Fruit fly (Drosophila melanogaster) whole organism, prepupa: ENCODE data around the gene aurA.
A peak's percentile ranks its signal among the peaks of the same experiment; 100 is the strongest.

Experiments
- Blimp-1 ChIP-seq: fragments of 200-800 bp; sonication (Bioruptor generic); optimal IDR thresholded peaks from 3 replicates; lab custom pipeline; 2017; ENCODE audit warnings: missing biosample characterization, missing genetic modification characterization, mild to moderate bottlenecking, moderate library complexity, missing genetic modification reagents
- CG10631 ChIP-seq: fragments of 200-800 bp; sonication (Bioruptor generic); optimal IDR thresholded peaks from 2 replicates; lab custom pipeline; 2016; ENCODE audit warnings: missing biosample characterization, missing genetic modification characterization
- CG10669 ChIP-seq: fragments of 200-800 bp; sonication (Bioruptor generic); optimal IDR thresholded peaks from 3 replicates; lab custom pipeline; 2018; ENCODE audit warnings: missing biosample characterization, mild to moderate bottlenecking, missing genetic modification characterization, moderate library complexity
- CG11294 ChIP-seq: fragments of 200-800 bp; sonication (Bioruptor generic); IDR thresholded peaks from 2 replicates; pipeline ENCODE4 v1.3.6; 2022; ENCODE audit warnings: missing biosample characterization, missing genetic modification characterization
- CG11762 ChIP-seq: fragments of 200-800 bp; sonication (Bioruptor generic); optimal IDR thresholded peaks from 3 replicates; lab custom pipeline; 2016; ENCODE audit warnings: missing biosample characterization, missing genetic modification characterization; ENCODE audit not compliant: insufficient read depth
- CG11902 ChIP-seq: fragments of 200-800 bp; sonication (Bioruptor generic); optimal IDR thresholded peaks from 3 replicates; lab custom pipeline; 2016; ENCODE audit warnings: missing biosample characterization, missing genetic modification characterization
- CG16779 ChIP-seq: fragments of 200-800 bp; sonication (Bioruptor generic); optimal IDR thresholded peaks from 3 replicates; lab custom pipeline; 2017; ENCODE audit warnings: missing biosample characterization, mild to moderate bottlenecking, missing genetic modification characterization
- CG3032 ChIP-seq: fragments of 200-800 bp; optimal IDR thresholded peaks from 2 replicates; lab custom pipeline; 2019; ENCODE audit warnings: missing biosample characterization, mild to moderate bottlenecking, missing genetic modification characterization, moderate library complexity
- CG31627 ChIP-seq: fragments of 200-800 bp; sonication (Bioruptor generic); optimal IDR thresholded peaks from 3 replicates; lab custom pipeline; 2016; ENCODE audit warnings: missing biosample characterization, missing genetic modification characterization
- CG32006 ChIP-seq: fragments of 200-800 bp; sonication (Bioruptor generic); optimal IDR thresholded peaks from 3 replicates; lab custom pipeline; 2017; ENCODE audit warnings: missing biosample characterization, mild to moderate bottlenecking, missing genetic modification characterization
- CG4318 ChIP-seq: fragments of 200-800 bp; sonication (Bioruptor generic); optimal IDR thresholded peaks from 3 replicates; lab custom pipeline; 2017; ENCODE audit warnings: missing biosample characterization, mild to moderate bottlenecking, missing genetic modification characterization
- CG6276 ChIP-seq: fragments of 200-800 bp; sonication (Bioruptor generic); optimal IDR thresholded peaks from 2 replicates; lab custom pipeline; 2017; ENCODE audit warnings: missing biosample characterization, mild to moderate bottlenecking, missing genetic modification characterization
- CG6792 ChIP-seq: fragments of 200-800 bp; sonication (Bioruptor generic); optimal IDR thresholded peaks from 3 replicates; lab custom pipeline; 2016; ENCODE audit warnings: missing biosample characterization, missing genetic modification characterization
- CG6808 ChIP-seq: fragments of 200-800 bp; sonication (Bioruptor generic); optimal IDR thresholded peaks from 3 replicates; lab custom pipeline; 2017; ENCODE audit warnings: missing biosample characterization, missing genetic modification characterization, mild to moderate bottlenecking, moderate library complexity, missing genetic modification reagents
- CG6854 ChIP-seq: fragments of 200-800 bp; sonication (Bioruptor generic); optimal IDR thresholded peaks from 2 replicates; lab custom pipeline; 2017; ENCODE audit warnings: missing biosample characterization, mild to moderate bottlenecking, missing genetic modification characterization
- CG7368 ChIP-seq: fragments of 200-800 bp; sonication (Bioruptor generic); optimal IDR thresholded peaks from 3 replicates; lab custom pipeline; 2016; ENCODE audit warnings: missing biosample characterization, missing genetic modification characterization
- CG8119 ChIP-seq: fragments of 200-800 bp; sonication (Bioruptor generic); IDR thresholded peaks from 3 replicates; pipeline ENCODE4 v1.3.6; 2022; ENCODE audit warnings: missing biosample characterization, missing genetic modification characterization
- CG8319 ChIP-seq: fragments of 200-800 bp; sonication (Bioruptor generic); optimal IDR thresholded peaks from 3 replicates; lab custom pipeline; 2016; ENCODE audit warnings: missing biosample characterization, missing genetic modification characterization
- CG8632 ChIP-seq: fragments of 200-800 bp; sonication (Bioruptor generic); optimal IDR thresholded peaks from 3 replicates; lab custom pipeline; 2016; ENCODE audit warnings: missing biosample characterization, missing genetic modification characterization
- CG9139 ChIP-seq: fragments of 200-800 bp; sonication (Bioruptor generic); optimal IDR thresholded peaks from 3 replicates; lab custom pipeline; 2017; ENCODE audit warnings: missing biosample characterization, mild to moderate bottlenecking, missing genetic modification characterization
- Eip93F ChIP-seq: fragments of 200-800 bp; sonication (Bioruptor generic); optimal IDR thresholded peaks from 2 replicates; lab custom pipeline; 2016; ENCODE audit warnings: missing biosample characterization, mild to moderate bottlenecking, missing genetic modification characterization
- Ets96B ChIP-seq: fragments of 200-800 bp; optimal IDR thresholded peaks from 2 replicates; lab custom pipeline; 2019; ENCODE audit warnings: missing biosample characterization, mild to moderate bottlenecking, missing genetic modification characterization, moderate library complexity
- Gug ChIP-seq: fragments of 200-800 bp; sonication (Bioruptor generic); IDR thresholded peaks from 2 replicates; pipeline ENCODE4 v1.3.6; 2022; ENCODE audit warnings: missing biosample characterization, missing genetic modification characterization
- Hr4 ChIP-seq: fragments of 200-800 bp; sonication (Bioruptor generic); optimal IDR thresholded peaks from 3 replicates; lab custom pipeline; 2016; ENCODE audit warnings: missing biosample characterization, missing genetic modification characterization
- Met ChIP-seq: fragments of 200-800 bp; sonication (Bioruptor generic); optimal IDR thresholded peaks from 3 replicates; lab custom pipeline; 2016; ENCODE audit warnings: missing biosample characterization, missing genetic modification characterization
- Smox ChIP-seq: fragments of 200-800 bp; sonication (Bioruptor generic); optimal IDR thresholded peaks from 3 replicates; lab custom pipeline; 2016; ENCODE audit warnings: missing biosample characterization, missing genetic modification characterization
- Sox102F ChIP-seq: fragments of 200-800 bp; sonication (Bioruptor generic); optimal IDR thresholded peaks from 2 replicates; lab custom pipeline; 2016; ENCODE audit warnings: missing biosample characterization, mild to moderate bottlenecking, missing genetic modification characterization
- Sox14 ChIP-seq: fragments of 200-800 bp; sonication (Bioruptor generic); optimal IDR thresholded peaks from 3 replicates; lab custom pipeline; 2016; ENCODE audit warnings: missing biosample characterization, missing genetic modification characterization
- Sox15 ChIP-seq: fragments of 200-800 bp; sonication (Bioruptor generic); optimal IDR thresholded peaks from 3 replicates; lab custom pipeline; 2016; ENCODE audit warnings: missing biosample characterization, missing genetic modification characterization
- achi ChIP-seq: fragments of 200-800 bp; sonication (Bioruptor generic); optimal IDR thresholded peaks from 3 replicates; lab custom pipeline; 2016; ENCODE audit warnings: missing biosample characterization, missing genetic modification characterization
- acj6 ChIP-seq: fragments of 200-800 bp; sonication (Bioruptor generic); optimal IDR thresholded peaks from 3 replicates; lab custom pipeline; 2016; ENCODE audit warnings: missing biosample characterization, missing genetic modification characterization
- cyc ChIP-seq: fragments of 200-800 bp; sonication (Bioruptor generic); optimal IDR thresholded peaks from 3 replicates; lab custom pipeline; 2016; ENCODE audit warnings: missing biosample characterization, missing genetic modification characterization
- dsx ChIP-seq: fragments of 200-800 bp; optimal IDR thresholded peaks from 3 replicates; lab custom pipeline; 2019; ENCODE audit warnings: missing biosample characterization, mild to moderate bottlenecking, missing genetic modification characterization, moderate library complexity; ENCODE audit not compliant: poor library complexity, severe bottlenecking
- eg ChIP-seq: fragments of 200-800 bp; sonication (Bioruptor generic); IDR thresholded peaks from 3 replicates; pipeline ENCODE4 v1.3.6; 2022; ENCODE audit warnings: missing biosample characterization, missing genetic modification characterization
- esn ChIP-seq: fragments of 200-800 bp; sonication (Bioruptor generic); optimal IDR thresholded peaks from 2 replicates; lab custom pipeline; 2016; ENCODE audit warnings: missing biosample characterization, mild to moderate bottlenecking, missing genetic modification characterization, moderate library complexity
- fd59A ChIP-seq: fragments of 200-800 bp; sonication (Bioruptor generic); optimal IDR thresholded peaks from 2 replicates; lab custom pipeline; 2017; ENCODE audit warnings: missing biosample characterization, mild to moderate bottlenecking, missing genetic modification characterization, missing genetic modification reagents
- fd85E ChIP-seq: fragments of 200-800 bp; sonication (Bioruptor generic); optimal IDR thresholded peaks from 3 replicates; lab custom pipeline; 2016; ENCODE audit warnings: missing biosample characterization, missing genetic modification characterization
- fkh ChIP-seq: fragments of 200-800 bp; sonication (Bioruptor generic); optimal IDR thresholded peaks from 3 replicates; lab custom pipeline; 2017; ENCODE audit warnings: missing biosample characterization, mild to moderate bottlenecking, missing genetic modification characterization, moderate library complexity
- lz ChIP-seq: fragments of 200-800 bp; sonication (Bioruptor generic); optimal IDR thresholded peaks from 3 replicates; lab custom pipeline; 2016; ENCODE audit warnings: missing biosample characterization, missing genetic modification characterization
- pdm3 ChIP-seq: fragments of 200-800 bp; sonication (Bioruptor generic); optimal IDR thresholded peaks from 3 replicates; lab custom pipeline; 2016; ENCODE audit warnings: missing biosample characterization, missing genetic modification characterization
- spab ChIP-seq: fragments of 200-800 bp; sonication (Bioruptor generic); optimal IDR thresholded peaks from 2 replicates; lab custom pipeline; 2017; ENCODE audit warnings: missing biosample characterization, mild to moderate bottlenecking, missing genetic modification characterization, missing genetic modification reagents
- ss ChIP-seq, 2 experiments: fragments of 200-800 bp; sonication (Bioruptor generic); optimal IDR thresholded peaks; 2 replicates in 1 of 2; 3 replicates in 1 of 2; lab custom pipeline; 2017 to 2018; ENCODE audit warnings: mild to moderate bottlenecking in 2 of 2, missing biosample characterization in 2 of 2, missing genetic modification characterization in 2 of 2, moderate library complexity in 1 of 2
- svp ChIP-seq: fragments of 200-800 bp; sonication (Bioruptor generic); peaks from one replicate; lab custom pipeline; 2016; ENCODE audit warnings: missing biosample characterization, missing genetic modification characterization
- topi ChIP-seq: fragments of 200-800 bp; sonication (Bioruptor generic); optimal IDR thresholded peaks from 3 replicates; lab custom pipeline; 2016; ENCODE audit warnings: missing biosample characterization, missing genetic modification characterization
- vri ChIP-seq: fragments of 200-800 bp; sonication (Bioruptor generic); optimal IDR thresholded peaks from 3 replicates; lab custom pipeline; 2016; ENCODE audit warnings: missing biosample characterization, mild to moderate bottlenecking, missing genetic modification characterization

The aurA gene

dm6 chr3R:11967262-11968029, 4.5 kb downstream of the aurA start, which contains the start of the genes CG12213 and GC1 (continued):
- TF ChIP-seq cyc (no peak), Sox102F (GFP tag; lab: Kevin White, UChicago) (no peak), Blimp-1 (GFP tag; lab: Kevin White, UChicago) (no peak), CG11902 (GFP tag; lab: Kevin White, UChicago) (no peak), acj6 (GFP tag; lab: Kevin White, UChicago) (no peak), Smox (GFP tag; lab: Kevin White, UChicago) (no peak), CG10669 (GFP tag; lab: Kevin White, UChicago) (no peak), ss (GFP tag; optimal IDR thresholded peaks at IDR 0.05; lab: Kevin White, UChicago) (peak in 1 of 2 experiments; percentile 11), CG3032 (tag; lab: Kevin White, UChicago) (peak; percentile 57), CG8119 (GFP tag; lab: Robert Waterston, UW) (no peak), Sox14 (GFP tag; lab: Kevin White, UChicago) (peak; percentile 27), Eip93F (peak; percentile 56), Hr4 (GFP tag; lab: Kevin White, UChicago) (peak; percentile 20), CG16779 (tag; lab: Kevin White, UChicago) (no peak), CG31627 (GFP tag; lab: Kevin White, UChicago) (peak; percentile 16), CG8319 (GFP tag; lab: Kevin White, UChicago) (no peak), CG7368 (GFP tag; lab: Kevin White, UChicago) (no peak), CG4318 (GFP tag; lab: Kevin White, UChicago) (no peak), CG32006 (GFP tag; lab: Kevin White, UChicago) (peak; percentile 30), lz (GFP tag; lab: Kevin White, UChicago) (peak; percentile 24), svp (GFP tag; lab: Kevin White, UChicago) (peak; percentile 72), vri (GFP tag; lab: Kevin White, UChicago) (peak; percentile 33), CG9139 (no peak), CG6854 (GFP tag; lab: Kevin White, UChicago) (peak; percentile 2), CG8632 (GFP tag; lab: Kevin White, UChicago) (no peak), dsx (peak; percentile 41), fd85E (GFP tag; lab: Kevin White, UChicago) (no peak), eg (GFP tag; lab: Robert Waterston, UW) (peak; percentile 46; the same call in 1 of the 3 replicates), CG6792 (GFP tag; lab: Kevin White, UChicago) (no peak), spab (GFP tag; lab: Kevin White, UChicago) (no peak), CG11294 (GFP tag; lab: Robert Waterston, UW) (no peak)

dm6 chr3R:11968030-11968753, 5.3 kb downstream of the aurA start:
- TF ChIP-seq fkh (GFP tag; lab: Kevin White, UChicago) = peak; percentile 38
- no peak for TF ChIP-seq Sox15 (GFP tag; lab: Kevin White, UChicago)
- no peak for TF ChIP-seq CG31627 (GFP tag; lab: Kevin White, UChicago)
- TF ChIP-seq achi (GFP tag; lab: Kevin White, UChicago) = no peak
- TF ChIP-seq CG6808 (GFP tag; lab: Kevin White, UChicago) = no peak
- TF ChIP-seq CG8632 (GFP tag; lab: Kevin White, UChicago) = no peak
- TF ChIP-seq CG3032 (tag; lab: Kevin White, UChicago) = no peak
- TF ChIP-seq esn (GFP tag; lab: Kevin White, UChicago) = no peak
- TF ChIP-seq vri (GFP tag; lab: Kevin White, UChicago) = peak; percentile 46
- TF ChIP-seq Met = no peak
- no peak for TF ChIP-seq ss (GFP tag; optimal IDR thresholded peaks at IDR 0.05; lab: Kevin White, UChicago)
- TF ChIP-seq svp (GFP tag; lab: Kevin White, UChicago) = peak; percentile 86
- no peak for TF ChIP-seq CG16779 (tag; lab: Kevin White, UChicago)
- no peak for TF ChIP-seq acj6 (GFP tag; lab: Kevin White, UChicago)
- no peak for TF ChIP-seq pdm3 (GFP tag; lab: Kevin White, UChicago)
- no peak for TF ChIP-seq CG8319 (GFP tag; lab: Kevin White, UChicago)
- TF ChIP-seq CG10631 = no peak
- no peak for TF ChIP-seq CG11762 (GFP tag; lab: Kevin White, UChicago)
- TF ChIP-seq CG9139 = no peak
- TF ChIP-seq CG6854 (GFP tag; lab: Kevin White, UChicago) = no peak
- no peak for TF ChIP-seq Gug (GFP tag; lab: Robert Waterston, UW)
- TF ChIP-seq topi (GFP tag; lab: Kevin White, UChicago) = no peak
- no peak for TF ChIP-seq Eip93F
- no peak for TF ChIP-seq CG6276
- TF ChIP-seq Smox (GFP tag; lab: Kevin White, UChicago) = no peak
- TF ChIP-seq Ets96B (tag; lab: Kevin White, UChicago) = no peak
- no peak for TF ChIP-seq fd59A (GFP tag; lab: Kevin White, UChicago)
- no peak for TF ChIP-seq lz (GFP tag; lab: Kevin White, UChicago)
- no peak for TF ChIP-seq dsx
